Worm (Caenorhabditis elegans) whole organism, L3 larva: ENCODE results near the gene C02B8.6.

ENCODE experiments used
- R02D3.7 ChIP-seq: fragments of 150-350 bp; optimal IDR thresholded peaks from 2 replicates; lab custom pipeline; 2014; ENCODE audit warnings: missing biosample characterization, missing genetic modification characterization
- ZK546.5 ChIP-seq: sonication (generic microtip); optimal IDR thresholded peaks from 2 replicates; lab custom pipeline; 2017; ENCODE audit warnings: missing biosample characterization, missing genetic modification characterization
- aly-2 ChIP-seq: fragments of 150-350 bp; optimal IDR thresholded peaks from 2 replicates; lab custom pipeline; 2014; ENCODE audit warnings: missing biosample characterization, missing genetic modification characterization
- ama-1 ChIP-seq: fragments of 150-350 bp; optimal IDR thresholded peaks from 2 replicates; lab custom pipeline; 2018
- ceh-16 ChIP-seq: sonication (generic microtip); optimal IDR thresholded peaks from 2 replicates; lab custom pipeline; 2017; ENCODE audit warnings: missing biosample characterization, missing genetic modification characterization
- ceh-28 ChIP-seq: fragments of 150-350 bp; optimal IDR thresholded peaks from 2 replicates; lab custom pipeline; 2014; ENCODE audit warnings: missing biosample characterization, missing genetic modification reagents, missing genetic modification characterization
- ceh-82 ChIP-seq: fragments of 150-350 bp; optimal IDR thresholded peaks from 2 replicates; lab custom pipeline; 2014; ENCODE audit warnings: missing biosample characterization, missing genetic modification characterization
- ceh-9 ChIP-seq: sonication (generic microtip); optimal IDR thresholded peaks from 2 replicates; lab custom pipeline; 2018; ENCODE audit warnings: missing biosample characterization, missing genetic modification characterization
- daf-12 ChIP-seq: fragments of 150-350 bp; optimal IDR thresholded peaks from 2 replicates; lab custom pipeline; 2014; ENCODE audit warnings: missing biosample characterization, missing genetic modification reagents, missing genetic modification characterization
- egl-27 ChIP-seq: sonication (generic microtip); optimal IDR thresholded peaks from 4 replicates; lab custom pipeline; 2017; ENCODE audit warnings: missing biosample characterization, missing genetic modification reagents, missing genetic modification characterization
- egl-5 ChIP-seq: fragments of 150-350 bp; optimal IDR thresholded peaks from 2 replicates; lab custom pipeline; 2017; ENCODE audit warnings: missing biosample characterization, missing genetic modification reagents, missing genetic modification characterization, inconsistent platforms
- elt-1 ChIP-seq: fragments of 150-350 bp; optimal IDR thresholded peaks from 2 replicates; lab custom pipeline; 2014; ENCODE audit warnings: missing biosample characterization, missing genetic modification characterization
- elt-2 ChIP-seq: sonication (generic microtip); optimal IDR thresholded peaks from 2 replicates; lab custom pipeline; 2016; ENCODE audit warnings: missing genetic modification reagents, mild to moderate bottlenecking, missing genetic modification characterization, missing compliant biosample characterization
- elt-3 ChIP-seq, 3 experiments: fragments of 150-350 bp in 1 of 3; sonication (generic microtip) in 2 of 3; optimal IDR thresholded peaks; 2 replicates in 2 of 3; 4 replicates in 1 of 3; lab custom pipeline; 2014 to 2017; ENCODE audit warnings: missing biosample characterization in 3 of 3, missing genetic modification characterization in 3 of 3
- eor-1 ChIP-seq, 2 experiments: fragments of 150-350 bp; optimal IDR thresholded peaks; 2 replicates each; lab custom pipeline; 2014 to 2018; ENCODE audit warnings: missing biosample characterization in 2 of 2, missing genetic modification characterization in 2 of 2
- fkh-10 ChIP-seq: sonication (generic microtip); optimal IDR thresholded peaks from 2 replicates; lab custom pipeline; 2017; ENCODE audit warnings: missing biosample characterization, missing genetic modification reagents, missing genetic modification characterization
- fkh-2 ChIP-seq: fragments of 150-350 bp; optimal IDR thresholded peaks from 2 replicates; lab custom pipeline; 2014; ENCODE audit warnings: missing biosample characterization, missing genetic modification reagents, missing genetic modification characterization
- fos-1 ChIP-seq: fragments of 150-350 bp; optimal IDR thresholded peaks from 2 replicates; lab custom pipeline; 2014; ENCODE audit warnings: missing biosample characterization, missing genetic modification characterization
- hmg-11 ChIP-seq: sonication (generic microtip); optimal IDR thresholded peaks from 2 replicates; lab custom pipeline; 2016; ENCODE audit warnings: missing genetic modification characterization, missing compliant biosample characterization
- jun-1 ChIP-seq: fragments of 150-350 bp; optimal IDR thresholded peaks from 2 replicates; lab custom pipeline; 2014; ENCODE audit warnings: missing biosample characterization, missing genetic modification reagents, missing genetic modification characterization
- lin-15B ChIP-seq: fragments of 150-350 bp; optimal IDR thresholded peaks from 2 replicates; lab custom pipeline; 2014; ENCODE audit warnings: missing biosample characterization, missing genetic modification characterization
- lin-39 ChIP-seq: fragments of 150-350 bp; optimal IDR thresholded peaks from 2 replicates; lab custom pipeline; 2018; ENCODE audit warnings: missing biosample characterization, missing genetic modification reagents, missing genetic modification characterization
- lsy-12 ChIP-seq: sonication (generic microtip); optimal IDR thresholded peaks from 2 replicates; lab custom pipeline; 2016; ENCODE audit warnings: mild to moderate bottlenecking, missing genetic modification characterization, missing compliant biosample characterization
- mdl-1 ChIP-seq: fragments of 150-350 bp; optimal IDR thresholded peaks from 2 replicates; lab custom pipeline; 2014; ENCODE audit warnings: missing biosample characterization, missing genetic modification characterization
- mml-1 ChIP-seq: fragments of 150-350 bp; sonication (generic microtip); optimal IDR thresholded peaks from 3 replicates; lab custom pipeline; 2014; ENCODE audit warnings: missing biosample characterization, missing genetic modification characterization
- nfya-1 ChIP-seq: sonication (generic microtip); optimal IDR thresholded peaks from 2 replicates; lab custom pipeline; 2017; ENCODE audit warnings: missing genetic modification characterization, mild to moderate bottlenecking, missing compliant biosample characterization, antibody characterized with exemption, moderate library complexity; ENCODE audit not compliant: insufficient read depth
- nhr-11 ChIP-seq: fragments of 150-350 bp; optimal IDR thresholded peaks from 2 replicates; lab custom pipeline; 2014; ENCODE audit warnings: missing biosample characterization, missing genetic modification characterization
- nhr-12 ChIP-seq: fragments of 150-350 bp; optimal IDR thresholded peaks from 2 replicates; lab custom pipeline; 2014; ENCODE audit warnings: missing biosample characterization, missing genetic modification characterization
- nhr-23 ChIP-seq: fragments of 150-350 bp; optimal IDR thresholded peaks from 2 replicates; lab custom pipeline; 2014; ENCODE audit warnings: missing biosample characterization, missing genetic modification reagents, missing genetic modification characterization
- nhr-237 ChIP-seq: fragments of 150-350 bp; optimal IDR thresholded peaks from 2 replicates; lab custom pipeline; 2014; ENCODE audit warnings: missing biosample characterization, missing genetic modification characterization
- nhr-25 ChIP-seq: sonication (generic microtip); optimal IDR thresholded peaks from 2 replicates; lab custom pipeline; 2017; ENCODE audit warnings: missing biosample characterization, missing genetic modification characterization
- nhr-28 ChIP-seq: fragments of 150-350 bp; optimal IDR thresholded peaks from 2 replicates; lab custom pipeline; 2014; ENCODE audit warnings: missing biosample characterization, missing genetic modification characterization
- nhr-43 ChIP-seq: sonication (generic microtip); optimal IDR thresholded peaks from 2 replicates; lab custom pipeline; 2016; ENCODE audit warnings: mild to moderate bottlenecking, missing genetic modification characterization, missing compliant biosample characterization; ENCODE audit not compliant: poor library complexity, severe bottlenecking
- nhr-67 ChIP-seq: fragments of 150-350 bp; optimal IDR thresholded peaks from 2 replicates; lab custom pipeline; 2014; ENCODE audit warnings: missing biosample characterization, missing genetic modification characterization
- nhr-76 ChIP-seq: fragments of 150-350 bp; sonication (generic microtip); optimal IDR thresholded peaks from 5 replicates; lab custom pipeline; 2014; ENCODE audit warnings: missing biosample characterization, missing genetic modification characterization
- nhr-77 ChIP-seq: fragments of 150-350 bp; optimal IDR thresholded peaks from 2 replicates; lab custom pipeline; 2014; ENCODE audit warnings: missing biosample characterization, missing genetic modification characterization
- pha-4 ChIP-seq: fragments of 150-350 bp; optimal IDR thresholded peaks from 2 replicates; lab custom pipeline; 2014; ENCODE audit warnings: missing biosample characterization, missing genetic modification reagents, missing genetic modification characterization
- pqm-1 ChIP-seq: fragments of 150-350 bp; optimal IDR thresholded peaks from 2 replicates; lab custom pipeline; 2017; ENCODE audit warnings: missing biosample characterization, missing genetic modification characterization, inconsistent platforms
- sea-2 ChIP-seq: fragments of 150-350 bp; sonication (generic microtip); optimal IDR thresholded peaks from 4 replicates; lab custom pipeline; 2014; ENCODE audit warnings: missing biosample characterization, missing genetic modification reagents, missing genetic modification characterization
- skn-1 ChIP-seq: fragments of 150-350 bp; optimal IDR thresholded peaks from 2 replicates; lab custom pipeline; 2014; ENCODE audit warnings: missing biosample characterization, missing genetic modification characterization
- snpc-4 ChIP-seq: fragments of 150-350 bp; optimal IDR thresholded peaks from 2 replicates; lab custom pipeline; 2014; ENCODE audit warnings: missing biosample characterization, missing genetic modification characterization
- tbx-2 ChIP-seq: sonication (generic microtip); optimal IDR thresholded peaks from 2 replicates; lab custom pipeline; 2016; ENCODE audit warnings: mild to moderate bottlenecking, missing genetic modification characterization, missing compliant biosample characterization
- unc-39 ChIP-seq: sonication (generic microtip); optimal IDR thresholded peaks from 4 replicates; lab custom pipeline; 2017; ENCODE audit warnings: missing biosample characterization, missing genetic modification characterization
- unc-62 ChIP-seq: fragments of 150-350 bp; sonication (generic microtip); optimal IDR thresholded peaks from 4 replicates; lab custom pipeline; 2014; ENCODE audit warnings: missing biosample characterization, missing genetic modification reagents, missing genetic modification characterization
- zag-1 ChIP-seq: fragments of 150-350 bp; optimal IDR thresholded peaks from 2 replicates; lab custom pipeline; 2014; ENCODE audit warnings: missing biosample characterization, missing genetic modification characterization
- ztf-11 ChIP-seq: fragments of 150-350 bp; optimal IDR thresholded peaks from 2 replicates; lab custom pipeline; 2014; ENCODE audit warnings: missing biosample characterization, missing genetic modification characterization
- ztf-4 ChIP-seq: fragments of 150-350 bp; optimal IDR thresholded peaks from 2 replicates; lab custom pipeline; 2014; ENCODE audit warnings: missing biosample characterization, missing genetic modification characterization

C02B8.6 gene

DNA sequence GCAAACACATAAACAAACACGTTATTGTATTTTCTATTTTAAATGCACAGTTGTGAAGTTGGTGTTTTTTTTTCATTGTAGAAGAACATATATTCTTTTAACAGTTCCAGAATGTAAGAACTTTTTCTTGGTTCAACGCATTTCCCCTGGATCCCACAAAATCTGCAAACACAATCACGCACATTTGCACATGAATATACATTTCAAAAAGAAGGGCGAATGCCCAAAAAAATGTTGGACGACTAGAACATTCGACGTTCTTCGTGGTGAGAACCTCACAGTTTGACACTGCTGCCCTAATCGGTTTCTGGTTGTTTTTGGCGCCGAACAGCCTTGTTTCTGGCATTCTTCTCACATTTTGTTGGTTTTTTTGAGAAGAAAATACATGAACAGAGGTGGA is 26.6 kb downstream of the C02B8.6 start:
- TF ChIP-seq ceh-9 (tag; lab: Kevin White, UChicago) (no peak), ztf-4 (tag; lab: Kevin White, UChicago) (no peak), lsy-12 (tag; lab: Kevin White, UChicago) (no peak), ZK546.5 (tag; lab: Kevin White, UChicago) (no peak), ceh-28 (no peak), nhr-237 (tag; lab: Kevin White, UChicago) (no peak), nhr-25 (tag; lab: Kevin White, UChicago) (peak; percentile 41), ceh-16 (tag; lab: Kevin White, UChicago) (no peak), skn-1 (tag; lab: Kevin White, UChicago) (no peak), pha-4 (tag; lab: Kevin White, UChicago) (peak; percentile 63), zag-1 (no peak), fkh-2 (tag; lab: Kevin White, UChicago) (no peak), sea-2 (GFP tag; lab: Kevin White, UChicago) (no peak), ama-1 (lab: Kevin White, UChicago) (no peak), ztf-11 (tag; lab: Kevin White, UChicago) (no peak), aly-2 (tag; lab: Kevin White, UChicago) (no peak), nhr-12 (no peak), mdl-1 (tag; lab: Kevin White, UChicago) (no peak), egl-5 (tag; lab: Kevin White, UChicago) (no peak), ceh-82 (tag; lab: Kevin White, UChicago) (no peak), fkh-10 (GFP tag; lab: Kevin White, UChicago) (no peak), nhr-77 (no peak), nhr-76 (tag; lab: Kevin White, UChicago) (no peak), nhr-43 (tag; lab: Kevin White, UChicago) (no peak), jun-1 (tag; lab: Kevin White, UChicago) (no peak), nhr-67 (tag; lab: Kevin White, UChicago) (no peak), snpc-4 (no peak), hmg-11 (tag; lab: Kevin White, UChicago) (peak; percentile 26), lin-15B (tag; lab: Kevin White, UChicago) (no peak), elt-1 (no peak), daf-12 (tag; lab: Kevin White, UChicago) (no peak), fos-1 (tag; lab: Kevin White, UChicago) (no peak), elt-2 (tag; lab: Kevin White, UChicago) (peak; percentile 43), nhr-23 (tag; lab: Kevin White, UChicago) (peak; percentile 3), eor-1 (tag; optimal IDR thresholded peaks at IDR 0.05; lab: Kevin White, UChicago) (no peak), nhr-28 (tag; lab: Kevin White, UChicago) (no peak), nfya-1 (peak; percentile 52), lin-39 (peak; percentile 51), mml-1 (tag; lab: Kevin White, UChicago) (no peak), nhr-11 (tag; lab: Kevin White, UChicago) (no peak), pqm-1 (tag; lab: Kevin White, UChicago) (no peak), egl-27 (tag; lab: Kevin White, UChicago) (no peak), unc-39 (tag; lab: Kevin White, UChicago) (no peak), R02D3.7 (tag; lab: Kevin White, UChicago) (no peak), tbx-2 (no peak), unc-62 (no peak), elt-3 (tag; optimal IDR thresholded peaks at IDR 0.05; lab: Kevin White, UChicago) (no peak)
